Fruit fly (Drosophila melanogaster) whole organism, embryonic: ENCODE measurements around the gene Mur2B.

Source experiments
- Atf3 ChIP-seq: fragments of 200-800 bp; sonication (Bioruptor generic); optimal IDR thresholded peaks from 3 replicates; lab custom pipeline; 2016; ENCODE audit warnings: missing biosample characterization, missing genetic modification characterization
- CG10543 ChIP-seq: fragments of 200-800 bp; sonication (Bioruptor generic); optimal IDR thresholded peaks from 3 replicates; lab custom pipeline; 2017; ENCODE audit warnings: missing biosample characterization, mild to moderate bottlenecking, missing genetic modification characterization, moderate library complexity
- CG11398 ChIP-seq: fragments of 200-800 bp; sonication (Bioruptor generic); optimal IDR thresholded peaks from 2 replicates; lab custom pipeline; 2016; ENCODE audit warnings: missing biosample characterization, missing genetic modification characterization
- CG12155 ChIP-seq: fragments of 200-800 bp; sonication (Bioruptor generic); optimal IDR thresholded peaks from 3 replicates; lab custom pipeline; 2016; ENCODE audit warnings: missing biosample characterization, missing genetic modification characterization
- CG12659 ChIP-seq: fragments of 200-800 bp; sonication (Bioruptor generic); optimal IDR thresholded peaks from 3 replicates; lab custom pipeline; 2017; ENCODE audit warnings: mild to moderate bottlenecking, missing biosample characterization, missing genetic modification reagents, missing genetic modification characterization
- CG13894 ChIP-seq: fragments of 200-800 bp; sonication (Bioruptor generic); optimal IDR thresholded peaks from 3 replicates; lab custom pipeline; 2018; ENCODE audit warnings: missing biosample characterization, mild to moderate bottlenecking, missing genetic modification characterization, moderate library complexity
- CG15073 ChIP-seq: fragments of 200-800 bp; sonication (Bioruptor generic); optimal IDR thresholded peaks from 2 replicates; lab custom pipeline; 2016; ENCODE audit warnings: missing biosample characterization, missing genetic modification characterization
- CG15269 ChIP-seq: fragments of 200-800 bp; sonication (Bioruptor generic); optimal IDR thresholded peaks from 2 replicates; lab custom pipeline; 2018; ENCODE audit warnings: missing biosample characterization, mild to moderate bottlenecking, missing genetic modification characterization, moderate library complexity
- CG16863 ChIP-seq: fragments of 200-800 bp; sonication (Bioruptor generic); optimal IDR thresholded peaks from 3 replicates; lab custom pipeline; 2016; ENCODE audit warnings: missing biosample characterization, missing genetic modification characterization
- CG30020 ChIP-seq: fragments of 200-800 bp; optimal IDR thresholded peaks from 2 replicates; lab custom pipeline; 2019; ENCODE audit warnings: missing biosample characterization, mild to moderate bottlenecking, missing genetic modification characterization, moderate library complexity
- CG31441 ChIP-seq: fragments of 200-800 bp; sonication (Bioruptor generic); IDR thresholded peaks from 2 replicates; pipeline ENCODE4 v1.3.6; 2022; ENCODE audit warnings: missing biosample characterization, missing genetic modification characterization
- CG32767 ChIP-seq: fragments of 200-800 bp; sonication (Bioruptor generic); IDR thresholded peaks from 2 replicates; pipeline ENCODE4 v1.3.6; 2022; ENCODE audit warnings: missing biosample characterization, missing genetic modification characterization
- CG3281 ChIP-seq: fragments of 200-800 bp; sonication (Bioruptor generic); optimal IDR thresholded peaks from 3 replicates; lab custom pipeline; 2017; ENCODE audit warnings: missing biosample characterization, mild to moderate bottlenecking, missing genetic modification characterization
- CG33557 ChIP-seq: fragments of 200-800 bp; sonication (Bioruptor generic); optimal IDR thresholded peaks from 2 replicates; lab custom pipeline; 2019; ENCODE audit warnings: missing biosample characterization, mild to moderate bottlenecking, missing genetic modification characterization, moderate library complexity
- CG42726 ChIP-seq: fragments of 200-800 bp; sonication (Bioruptor generic); IDR thresholded peaks from 2 replicates; pipeline ENCODE4 v1.3.6; 2022; ENCODE audit warnings: missing biosample characterization, missing genetic modification characterization; ENCODE audit not compliant: partially characterized antibody
- CG4730 ChIP-seq: fragments of 200-800 bp; sonication (Bioruptor generic); IDR thresholded peaks from 2 replicates; pipeline ENCODE4 v1.3.6; 2022; ENCODE audit warnings: missing biosample characterization, missing genetic modification characterization
- CG6689 ChIP-seq: fragments of 200-800 bp; sonication (Bioruptor generic); IDR thresholded peaks from 2 replicates; pipeline ENCODE4 v1.3.6; 2022; ENCODE audit warnings: missing biosample characterization, missing genetic modification characterization
- CG8089 ChIP-seq: fragments of 200-800 bp; sonication (Bioruptor generic); optimal IDR thresholded peaks from 3 replicates; lab custom pipeline; 2016; ENCODE audit warnings: missing biosample characterization, missing genetic modification characterization
- CG9797 ChIP-seq: fragments of 200-800 bp; sonication (Bioruptor generic); optimal IDR thresholded peaks from 3 replicates; lab custom pipeline; 2018; ENCODE audit warnings: missing biosample characterization, mild to moderate bottlenecking, missing genetic modification characterization
- CG9876 ChIP-seq: fragments of 200-800 bp; sonication (Bioruptor generic); optimal IDR thresholded peaks from 2 replicates; lab custom pipeline; 2016; ENCODE audit warnings: missing biosample characterization, missing genetic modification characterization
- Dad ChIP-seq: fragments of 200-800 bp; sonication (Bioruptor generic); optimal IDR thresholded peaks from 3 replicates; lab custom pipeline; 2016; ENCODE audit warnings: missing biosample characterization, missing genetic modification characterization
- Dll ChIP-seq: fragments of 200-800 bp; sonication (Bioruptor generic); IDR thresholded peaks from 4 replicates; pipeline ENCODE4 v1.3.6; 2022; ENCODE audit warnings: missing biosample characterization, missing genetic modification characterization; ENCODE audit not compliant: partially characterized antibody
- E2f2 ChIP-seq: fragments of 200-800 bp; sonication (Bioruptor generic); IDR thresholded peaks from 2 replicates; pipeline ENCODE4 v1.3.6; 2022; ENCODE audit warnings: missing biosample characterization, missing genetic modification characterization
- HHEX ChIP-seq: fragments of 200-800 bp; sonication (Bioruptor generic); optimal IDR thresholded peaks from 3 replicates; lab custom pipeline; 2017; ENCODE audit warnings: missing biosample characterization, mild to moderate bottlenecking, missing genetic modification characterization, missing genetic modification reagents
- Meics ChIP-seq: fragments of 200-800 bp; sonication (Bioruptor generic); optimal IDR thresholded peaks from 2 replicates; lab custom pipeline; 2017; ENCODE audit warnings: missing biosample characterization, mild to moderate bottlenecking, missing genetic modification characterization
- Neu2 ChIP-seq: fragments of 200-800 bp; sonication (Bioruptor generic); optimal IDR thresholded peaks from 3 replicates; lab custom pipeline; 2016; ENCODE audit warnings: missing biosample characterization, missing genetic modification characterization, borderline replicate concordance
- PHDP ChIP-seq: fragments of 200-800 bp; sonication (Bioruptor generic); optimal IDR thresholded peaks from 3 replicates; lab custom pipeline; 2018; ENCODE audit warnings: missing biosample characterization, mild to moderate bottlenecking, missing genetic modification characterization, moderate library complexity
- Ravus ChIP-seq: fragments of 200-800 bp; sonication (Bioruptor generic); IDR thresholded peaks from 2 replicates; pipeline ENCODE4 v1.3.6; 2022; ENCODE audit warnings: missing biosample characterization, missing genetic modification characterization
- Side ChIP-seq: fragments of 200-800 bp; sonication (Bioruptor generic); optimal IDR thresholded peaks from 2 replicates; lab custom pipeline; 2016; ENCODE audit warnings: missing biosample characterization, missing genetic modification characterization
- Ssrp ChIP-seq: fragments of 200-800 bp; sonication (Bioruptor generic); optimal IDR thresholded peaks from 2 replicates; lab custom pipeline; 2018; ENCODE audit warnings: missing biosample characterization, mild to moderate bottlenecking, missing genetic modification characterization, moderate library complexity
- Usf ChIP-seq: fragments of 200-800 bp; sonication (Bioruptor generic); optimal IDR thresholded peaks from 2 replicates; lab custom pipeline; 2017; ENCODE audit warnings: missing genotype, missing biosample characterization, missing genetic modification characterization
- ab ChIP-seq: fragments of 200-800 bp; sonication (Bioruptor generic); optimal IDR thresholded peaks from 2 replicates; lab custom pipeline; 2016; ENCODE audit warnings: missing biosample characterization, missing genetic modification characterization
- br ChIP-seq: fragments of >200 bp; optimal IDR thresholded peaks from 2 replicates; lab custom pipeline; 2017
- caup ChIP-seq: fragments of 200-800 bp; sonication (Bioruptor generic); optimal IDR thresholded peaks from 3 replicates; lab custom pipeline; 2017; ENCODE audit warnings: missing biosample characterization, mild to moderate bottlenecking, missing genetic modification characterization, moderate library complexity; ENCODE audit not compliant: severe bottlenecking
- crc ChIP-seq: fragments of 200-800 bp; sonication (Bioruptor generic); optimal IDR thresholded peaks from 2 replicates; lab custom pipeline; 2016; ENCODE audit warnings: missing biosample characterization, missing genetic modification characterization
- eyg ChIP-seq: fragments of 200-800 bp; sonication (Bioruptor generic); optimal IDR thresholded peaks from 3 replicates; lab custom pipeline; 2016; ENCODE audit warnings: missing biosample characterization, missing genetic modification characterization
- grau ChIP-seq: fragments of 200-800 bp; optimal IDR thresholded peaks from 3 replicates; lab custom pipeline; 2019; ENCODE audit warnings: missing biosample characterization, mild to moderate bottlenecking, missing genetic modification characterization, moderate library complexity
- gsb ChIP-seq: fragments of 200-800 bp; sonication (Bioruptor generic); IDR thresholded peaks from 2 replicates; pipeline ENCODE4 v1.3.6; 2022; ENCODE audit warnings: missing biosample characterization, missing genetic modification characterization
- hbn ChIP-seq: fragments of 200-800 bp; sonication (Bioruptor generic); IDR thresholded peaks from 2 replicates; pipeline ENCODE4 v1.3.6; 2022; ENCODE audit warnings: missing biosample characterization, missing genetic modification characterization; ENCODE audit not compliant: partially characterized antibody
- hth ChIP-seq: fragments of >200 bp; optimal IDR thresholded peaks from 2 replicates; lab custom pipeline; 2017; ENCODE audit warnings: inconsistent platforms
- kay ChIP-seq: fragments of 200-800 bp; sonication (Bioruptor generic); optimal IDR thresholded peaks from 2 replicates; lab custom pipeline; 2016; ENCODE audit warnings: missing biosample characterization, missing genetic modification characterization
- ken ChIP-seq: fragments of 200-800 bp; sonication (Bioruptor generic); IDR thresholded peaks from 3 replicates; pipeline ENCODE4 v1.3.6; 2022; ENCODE audit warnings: missing biosample characterization, missing genetic modification characterization
- klu ChIP-seq: fragments of 200-800 bp; sonication (Bioruptor generic); IDR thresholded peaks from 2 replicates; pipeline ENCODE4 v1.3.6; 2022; ENCODE audit warnings: missing biosample characterization, missing genetic modification characterization
- lmd ChIP-seq: fragments of 200-800 bp; sonication (Bioruptor generic); IDR thresholded peaks from 2 replicates; pipeline ENCODE4 v1.3.6; 2022; ENCODE audit warnings: missing biosample characterization, missing genetic modification characterization
- nerfin-1 ChIP-seq: fragments of 200-800 bp; sonication (Bioruptor generic); optimal IDR thresholded peaks from 3 replicates; lab custom pipeline; 2019; ENCODE audit warnings: missing biosample characterization, mild to moderate bottlenecking, missing genetic modification characterization, moderate library complexity
- nerfin-2 ChIP-seq: fragments of 200-800 bp; sonication (Bioruptor generic); IDR thresholded peaks from 2 replicates; pipeline ENCODE4 v1.3.6; 2022; ENCODE audit warnings: missing biosample characterization, missing genetic modification characterization; ENCODE audit not compliant: partially characterized antibody
- pfk ChIP-seq: fragments of 200-800 bp; sonication (Bioruptor generic); optimal IDR thresholded peaks from 2 replicates; lab custom pipeline; 2018; ENCODE audit warnings: missing biosample characterization, mild to moderate bottlenecking, missing genetic modification characterization, moderate library complexity
- ranshi ChIP-seq: fragments of 200-800 bp; sonication (Bioruptor generic); IDR thresholded peaks from 2 replicates; pipeline ENCODE4 v1.3.6; 2022; ENCODE audit warnings: missing biosample characterization, missing genetic modification characterization
- schlank ChIP-seq: fragments of 200-800 bp; sonication (Bioruptor generic); optimal IDR thresholded peaks from 2 replicates; lab custom pipeline; 2018; ENCODE audit warnings: missing biosample characterization, mild to moderate bottlenecking, missing genetic modification characterization
- seq ChIP-seq: fragments of 200-800 bp; sonication (Bioruptor generic); IDR thresholded peaks from 2 replicates; pipeline ENCODE4 v1.3.6; 2022; ENCODE audit warnings: missing biosample characterization, missing genetic modification characterization
- sr ChIP-seq: fragments of 200-800 bp; sonication (Bioruptor generic); IDR thresholded peaks from 3 replicates; pipeline ENCODE4 v1.3.6; 2022; ENCODE audit warnings: missing biosample characterization, missing genetic modification characterization
- tio ChIP-seq: fragments of 200-800 bp; sonication (Bioruptor generic); optimal IDR thresholded peaks from 2 replicates; lab custom pipeline; 2017; ENCODE audit warnings: missing biosample characterization, missing genetic modification characterization, inconsistent platforms
- trem ChIP-seq: fragments of 200-800 bp; optimal IDR thresholded peaks from 3 replicates; lab custom pipeline; 2019; ENCODE audit warnings: missing biosample characterization, mild to moderate bottlenecking, missing genetic modification characterization, moderate library complexity

Gene Mur2B

DNA sequence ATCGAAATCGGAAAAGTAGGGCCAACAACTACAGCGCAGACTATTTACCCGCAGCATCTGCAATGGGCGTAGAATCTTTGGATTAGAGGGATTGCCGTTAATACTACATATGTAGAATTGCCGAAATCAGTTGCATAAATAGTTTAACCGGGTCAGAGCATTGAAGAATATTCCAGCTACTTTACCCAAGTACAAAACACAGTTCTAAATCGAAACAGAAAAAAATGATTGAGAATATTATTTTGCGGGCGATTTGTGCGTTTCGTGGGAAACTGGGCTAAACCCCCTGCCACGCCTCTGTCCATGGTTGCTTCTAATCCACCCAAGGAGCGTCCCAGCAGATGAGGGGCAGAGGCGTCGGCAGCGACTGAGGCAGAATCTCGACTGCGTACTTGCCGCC, 88.3 kb downstream of the Mur2B start (continued):
- TF ChIP-seq nerfin-1 (no peak), CG12155 (GFP tag; lab: Kevin White, UChicago) (no peak), klu (GFP tag; lab: Robert Waterston, UW) (no peak), HHEX (GFP tag; lab: Kevin White, UChicago) (no peak), CG9876 (GFP tag; lab: Kevin White, UChicago) (no peak), tio (no peak), CG13894 (no peak), CG3281 (no peak), Neu2 (no peak), Dad (GFP tag; lab: Kevin White, UChicago) (no peak), CG10543 (GFP tag; lab: Kevin White, UChicago) (no peak), CG6689 (GFP tag; lab: Robert Waterston, UW) (no peak), PHDP (tag; lab: Kevin White, UChicago) (no peak), sr (GFP tag; lab: Robert Waterston, UW) (no peak), CG8089 (no peak), hth (no peak), Ravus (GFP tag; lab: Robert Waterston, UW) (no peak), seq (GFP tag; lab: Robert Waterston, UW) (no peak), CG33557 (no peak), CG15073 (GFP tag; lab: Kevin White, UChicago) (no peak), Ssrp (tag; lab: Kevin White, UChicago) (no peak), gsb (no peak), Atf3 (GFP tag; lab: Kevin White, UChicago) (no peak), ken (GFP tag; lab: Robert Waterston, UW) (no peak), CG30020 (tag; lab: Kevin White, UChicago) (no peak), caup (GFP tag; lab: Kevin White, UChicago) (no peak), Meics (GFP tag; lab: Kevin White, UChicago) (peak; percentile 37), ranshi (GFP tag; lab: Robert Waterston, UW) (no peak), CG16863 (GFP tag; lab: Kevin White, UChicago) (no peak), CG31441 (GFP tag; lab: Robert Waterston, UW) (no peak), br (no peak), CG15269 (tag; lab: Kevin White, UChicago) (peak; percentile 19), CG32767 (no peak), CG11398 (no peak), hbn (GFP tag; lab: Robert Waterston, UW) (no peak), pfk (no peak), grau (tag; lab: Kevin White, UChicago) (peak; percentile 25), CG4730 (no peak), CG42726 (no peak), lmd (GFP tag; lab: Robert Waterston, UW) (no peak), eyg (GFP tag; lab: Kevin White, UChicago) (no peak), CG12659 (GFP tag; lab: Kevin White, UChicago) (no peak), ab (no peak), Dll (GFP tag; lab: Robert Waterston, UW) (no peak), schlank (no peak), E2f2 (GFP tag; lab: Robert Waterston, UW) (no peak), nerfin-2 (GFP tag; lab: Robert Waterston, UW) (no peak), Side (no peak), Usf (GFP tag; lab: Kevin White, UChicago) (no peak), trem (tag; lab: Kevin White, UChicago) (no peak), kay (GFP tag; lab: Kevin White, UChicago) (no peak), crc (GFP tag; lab: Kevin White, UChicago) (no peak), CG9797 (no peak)
